Fruit fly (Drosophila melanogaster) whole organism, prepupa: ENCODE data around the gene COX7AL2.

Experiments used
- Blimp-1 ChIP-seq: fragments of 200-800 bp; sonication (Bioruptor generic); optimal IDR thresholded peaks from 3 replicates; lab custom pipeline; 2017; ENCODE audit warnings: missing biosample characterization, missing genetic modification characterization, mild to moderate bottlenecking, moderate library complexity, missing genetic modification reagents
- CG10631 ChIP-seq: fragments of 200-800 bp; sonication (Bioruptor generic); optimal IDR thresholded peaks from 2 replicates; lab custom pipeline; 2016; ENCODE audit warnings: missing biosample characterization, missing genetic modification characterization
- CG10669 ChIP-seq: fragments of 200-800 bp; sonication (Bioruptor generic); optimal IDR thresholded peaks from 3 replicates; lab custom pipeline; 2018; ENCODE audit warnings: missing biosample characterization, mild to moderate bottlenecking, missing genetic modification characterization, moderate library complexity
- CG11294 ChIP-seq: fragments of 200-800 bp; sonication (Bioruptor generic); IDR thresholded peaks from 2 replicates; pipeline ENCODE4 v1.3.6; 2022; ENCODE audit warnings: missing biosample characterization, missing genetic modification characterization
- CG11762 ChIP-seq: fragments of 200-800 bp; sonication (Bioruptor generic); optimal IDR thresholded peaks from 3 replicates; lab custom pipeline; 2016; ENCODE audit warnings: missing biosample characterization, missing genetic modification characterization; ENCODE audit not compliant: insufficient read depth
- CG15336 ChIP-seq: fragments of 200-800 bp; sonication (Bioruptor generic); IDR thresholded peaks from 2 replicates; pipeline ENCODE4 v1.3.6; 2022; ENCODE audit warnings: missing biosample characterization, missing genetic modification characterization
- CG1621 ChIP-seq: fragments of 200-800 bp; sonication (Bioruptor generic); optimal IDR thresholded peaks from 3 replicates; lab custom pipeline; 2018; ENCODE audit warnings: missing biosample characterization, mild to moderate bottlenecking, missing genetic modification characterization
- CG16779 ChIP-seq: fragments of 200-800 bp; sonication (Bioruptor generic); optimal IDR thresholded peaks from 3 replicates; lab custom pipeline; 2017; ENCODE audit warnings: missing biosample characterization, mild to moderate bottlenecking, missing genetic modification characterization
- CG3032 ChIP-seq: fragments of 200-800 bp; optimal IDR thresholded peaks from 2 replicates; lab custom pipeline; 2019; ENCODE audit warnings: missing biosample characterization, mild to moderate bottlenecking, missing genetic modification characterization, moderate library complexity
- CG32006 ChIP-seq: fragments of 200-800 bp; sonication (Bioruptor generic); optimal IDR thresholded peaks from 3 replicates; lab custom pipeline; 2017; ENCODE audit warnings: missing biosample characterization, mild to moderate bottlenecking, missing genetic modification characterization
- CG34406 ChIP-seq: fragments of 200-800 bp; sonication (Bioruptor generic); optimal IDR thresholded peaks from 3 replicates; lab custom pipeline; 2016; ENCODE audit warnings: missing biosample characterization, missing genetic modification characterization
- CG4318 ChIP-seq: fragments of 200-800 bp; sonication (Bioruptor generic); optimal IDR thresholded peaks from 3 replicates; lab custom pipeline; 2017; ENCODE audit warnings: missing biosample characterization, mild to moderate bottlenecking, missing genetic modification characterization
- CG6276 ChIP-seq: fragments of 200-800 bp; sonication (Bioruptor generic); optimal IDR thresholded peaks from 2 replicates; lab custom pipeline; 2017; ENCODE audit warnings: missing biosample characterization, mild to moderate bottlenecking, missing genetic modification characterization
- CG6808 ChIP-seq: fragments of 200-800 bp; sonication (Bioruptor generic); optimal IDR thresholded peaks from 3 replicates; lab custom pipeline; 2017; ENCODE audit warnings: missing biosample characterization, missing genetic modification characterization, mild to moderate bottlenecking, moderate library complexity, missing genetic modification reagents
- CG6854 ChIP-seq: fragments of 200-800 bp; sonication (Bioruptor generic); optimal IDR thresholded peaks from 2 replicates; lab custom pipeline; 2017; ENCODE audit warnings: missing biosample characterization, mild to moderate bottlenecking, missing genetic modification characterization
- CG8119 ChIP-seq: fragments of 200-800 bp; sonication (Bioruptor generic); IDR thresholded peaks from 3 replicates; pipeline ENCODE4 v1.3.6; 2022; ENCODE audit warnings: missing biosample characterization, missing genetic modification characterization
- CG8319 ChIP-seq: fragments of 200-800 bp; sonication (Bioruptor generic); optimal IDR thresholded peaks from 3 replicates; lab custom pipeline; 2016; ENCODE audit warnings: missing biosample characterization, missing genetic modification characterization
- CG8632 ChIP-seq: fragments of 200-800 bp; sonication (Bioruptor generic); optimal IDR thresholded peaks from 3 replicates; lab custom pipeline; 2016; ENCODE audit warnings: missing biosample characterization, missing genetic modification characterization
- CG9139 ChIP-seq: fragments of 200-800 bp; sonication (Bioruptor generic); optimal IDR thresholded peaks from 3 replicates; lab custom pipeline; 2017; ENCODE audit warnings: missing biosample characterization, mild to moderate bottlenecking, missing genetic modification characterization
- Eip78C ChIP-seq: fragments of 200-800 bp; sonication (Bioruptor generic); peaks from one replicate; lab custom pipeline; 2016; ENCODE audit warnings: missing biosample characterization, missing genetic modification characterization
- Eip93F ChIP-seq: fragments of 200-800 bp; sonication (Bioruptor generic); optimal IDR thresholded peaks from 2 replicates; lab custom pipeline; 2016; ENCODE audit warnings: missing biosample characterization, mild to moderate bottlenecking, missing genetic modification characterization
- Ets96B ChIP-seq: fragments of 200-800 bp; optimal IDR thresholded peaks from 2 replicates; lab custom pipeline; 2019; ENCODE audit warnings: missing biosample characterization, mild to moderate bottlenecking, missing genetic modification characterization, moderate library complexity
- Gug ChIP-seq: fragments of 200-800 bp; sonication (Bioruptor generic); IDR thresholded peaks from 2 replicates; pipeline ENCODE4 v1.3.6; 2022; ENCODE audit warnings: missing biosample characterization, missing genetic modification characterization
- Hr39 ChIP-seq: fragments of 200-800 bp; sonication (Bioruptor generic); optimal IDR thresholded peaks from 2 replicates; lab custom pipeline; 2016; ENCODE audit warnings: missing biosample characterization, missing genetic modification characterization
- Hr4 ChIP-seq: fragments of 200-800 bp; sonication (Bioruptor generic); optimal IDR thresholded peaks from 3 replicates; lab custom pipeline; 2016; ENCODE audit warnings: missing biosample characterization, missing genetic modification characterization
- Lpt ChIP-seq: fragments of 200-800 bp; sonication (Bioruptor generic); optimal IDR thresholded peaks from 3 replicates; lab custom pipeline; 2016; ENCODE audit warnings: missing biosample characterization, missing genetic modification characterization
- Met ChIP-seq: fragments of 200-800 bp; sonication (Bioruptor generic); optimal IDR thresholded peaks from 3 replicates; lab custom pipeline; 2016; ENCODE audit warnings: missing biosample characterization, missing genetic modification characterization
- Sox102F ChIP-seq: fragments of 200-800 bp; sonication (Bioruptor generic); optimal IDR thresholded peaks from 2 replicates; lab custom pipeline; 2016; ENCODE audit warnings: missing biosample characterization, mild to moderate bottlenecking, missing genetic modification characterization
- Sox14 ChIP-seq: fragments of 200-800 bp; sonication (Bioruptor generic); optimal IDR thresholded peaks from 3 replicates; lab custom pipeline; 2016; ENCODE audit warnings: missing biosample characterization, missing genetic modification characterization
- achi ChIP-seq: fragments of 200-800 bp; sonication (Bioruptor generic); optimal IDR thresholded peaks from 3 replicates; lab custom pipeline; 2016; ENCODE audit warnings: missing biosample characterization, missing genetic modification characterization
- cyc ChIP-seq: fragments of 200-800 bp; sonication (Bioruptor generic); optimal IDR thresholded peaks from 3 replicates; lab custom pipeline; 2016; ENCODE audit warnings: missing biosample characterization, missing genetic modification characterization
- dsx ChIP-seq: fragments of 200-800 bp; optimal IDR thresholded peaks from 3 replicates; lab custom pipeline; 2019; ENCODE audit warnings: missing biosample characterization, mild to moderate bottlenecking, missing genetic modification characterization, moderate library complexity; ENCODE audit not compliant: poor library complexity, severe bottlenecking
- esn ChIP-seq: fragments of 200-800 bp; sonication (Bioruptor generic); optimal IDR thresholded peaks from 2 replicates; lab custom pipeline; 2016; ENCODE audit warnings: missing biosample characterization, mild to moderate bottlenecking, missing genetic modification characterization, moderate library complexity
- fd59A ChIP-seq: fragments of 200-800 bp; sonication (Bioruptor generic); optimal IDR thresholded peaks from 2 replicates; lab custom pipeline; 2017; ENCODE audit warnings: missing biosample characterization, mild to moderate bottlenecking, missing genetic modification characterization, missing genetic modification reagents
- fd85E ChIP-seq: fragments of 200-800 bp; sonication (Bioruptor generic); optimal IDR thresholded peaks from 3 replicates; lab custom pipeline; 2016; ENCODE audit warnings: missing biosample characterization, missing genetic modification characterization
- fkh ChIP-seq: fragments of 200-800 bp; sonication (Bioruptor generic); optimal IDR thresholded peaks from 3 replicates; lab custom pipeline; 2017; ENCODE audit warnings: missing biosample characterization, mild to moderate bottlenecking, missing genetic modification characterization, moderate library complexity
- lz ChIP-seq: fragments of 200-800 bp; sonication (Bioruptor generic); optimal IDR thresholded peaks from 3 replicates; lab custom pipeline; 2016; ENCODE audit warnings: missing biosample characterization, missing genetic modification characterization
- pdm3 ChIP-seq: fragments of 200-800 bp; sonication (Bioruptor generic); optimal IDR thresholded peaks from 3 replicates; lab custom pipeline; 2016; ENCODE audit warnings: missing biosample characterization, missing genetic modification characterization
- ss ChIP-seq, 2 experiments: fragments of 200-800 bp; sonication (Bioruptor generic); optimal IDR thresholded peaks; 2 replicates in 1 of 2; 3 replicates in 1 of 2; lab custom pipeline; 2017 to 2018; ENCODE audit warnings: mild to moderate bottlenecking in 2 of 2, missing biosample characterization in 2 of 2, missing genetic modification characterization in 2 of 2, moderate library complexity in 1 of 2
- svp ChIP-seq: fragments of 200-800 bp; sonication (Bioruptor generic); peaks from one replicate; lab custom pipeline; 2016; ENCODE audit warnings: missing biosample characterization, missing genetic modification characterization
- topi ChIP-seq: fragments of 200-800 bp; sonication (Bioruptor generic); optimal IDR thresholded peaks from 3 replicates; lab custom pipeline; 2016; ENCODE audit warnings: missing biosample characterization, missing genetic modification characterization
- vri ChIP-seq: fragments of 200-800 bp; sonication (Bioruptor generic); optimal IDR thresholded peaks from 3 replicates; lab custom pipeline; 2016; ENCODE audit warnings: missing biosample characterization, mild to moderate bottlenecking, missing genetic modification characterization

Gene COX7AL2

DNA sequence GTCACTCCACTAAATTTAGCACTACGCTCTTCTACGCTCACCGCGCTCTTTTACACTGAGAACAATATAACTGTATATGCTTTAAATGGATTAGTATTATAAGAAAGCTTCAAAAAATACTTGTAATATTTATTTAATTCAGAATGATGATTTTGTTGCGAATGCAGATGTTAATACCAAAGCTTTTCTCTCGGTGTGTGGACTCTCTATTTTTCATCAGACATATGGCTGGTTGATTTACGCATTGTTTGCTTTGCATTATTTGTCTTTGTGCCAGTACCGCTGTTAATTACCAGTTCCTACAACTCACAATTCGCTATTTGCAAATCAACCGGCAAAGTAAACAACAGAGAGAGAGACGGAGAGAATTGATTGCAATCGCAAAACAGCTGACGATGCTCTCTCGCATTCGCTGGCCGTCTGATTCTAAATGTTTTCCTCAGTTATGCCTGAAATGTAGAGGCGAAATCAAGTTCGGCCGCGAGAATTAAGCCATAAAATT lies 24.0 kb upstream of the COX7AL2 start (continued):
- TF ChIP-seq CG6854 (GFP tag; lab: Kevin White, UChicago) (peak; percentile 85), CG11762 (GFP tag; lab: Kevin White, UChicago) (peak; percentile 97), CG9139 (GFP tag; lab: Kevin White, UChicago) (peak; percentile 97), CG8632 (GFP tag; lab: Kevin White, UChicago) (peak; percentile 99), vri (peak; percentile 99), CG1621 (peak; percentile 98), Met (GFP tag; lab: Kevin White, UChicago) (peak; percentile 99), achi (GFP tag; lab: Kevin White, UChicago) (peak; percentile 98), CG11294 (peak; percentile 99), Hr39 (peak; percentile 97), lz (GFP tag; lab: Kevin White, UChicago) (peak; percentile 98)

- TF ChIP-seq Met (GFP tag; lab: Kevin White, UChicago) = no peak
- TF ChIP-seq CG11294 = no peak
- TF ChIP-seq svp = peak; percentile 53
- peak; percentile 4 for TF ChIP-seq CG1621
- peak; percentile 16 for TF ChIP-seq esn
- TF ChIP-seq fd85E (GFP tag; lab: Kevin White, UChicago) = no peak
- no peak for TF ChIP-seq CG16779 (tag; lab: Kevin White, UChicago)
- peak; percentile 31 for TF ChIP-seq fkh
- TF ChIP-seq Eip78C (GFP tag; lab: Kevin White, UChicago) = peak; percentile 62
- TF ChIP-seq vri = peak; percentile 26
These were observed 23.0 kb upstream of the COX7AL2 start, which contains the start of gene papi for dm6 chr2L:2220573-2221332. papi (plus strand) TSS chr2L:2220748.

dm6 chr2L:2217067-2217684 lies 19.5 kb upstream of the COX7AL2 start, which contains the start of the genes CG15386, CG42371 and mio:
CG15386 (minus strand) TSS chr2L:2217246.
CG42371 (minus strand) TSS chr2L:2217246.
mio (plus strand) TSS chr2L:2217290.
- TF ChIP-seq CG4318 (no peak), cyc (GFP tag; lab: Kevin White, UChicago) (peak; percentile 1), Eip93F (GFP tag; lab: Kevin White, UChicago) (no peak), CG6854 (GFP tag; lab: Kevin White, UChicago) (peak; percentile 11), Sox102F (no peak), CG3032 (tag; lab: Kevin White, UChicago) (peak; percentile 5), CG11294 (no peak), CG8119 (GFP tag; lab: Robert Waterston, UW) (no peak), ss (GFP tag; optimal IDR thresholded peaks at IDR 0.05; lab: Kevin White, UChicago) (peak in 1 of 2 experiments; percentile 51), CG10669 (no peak), Met (GFP tag; lab: Kevin White, UChicago) (no peak), esn (peak; percentile 42), CG32006 (GFP tag; lab: Kevin White, UChicago) (no peak), CG16779 (tag; lab: Kevin White, UChicago) (no peak), Hr39 (no peak), pdm3 (GFP tag; lab: Kevin White, UChicago) (no peak), Blimp-1 (GFP tag; lab: Kevin White, UChicago) (no peak), CG8319 (GFP tag; lab: Kevin White, UChicago) (no peak), dsx (no peak), CG34406 (no peak), fd59A (GFP tag; lab: Kevin White, UChicago) (no peak), Ets96B (tag; lab: Kevin White, UChicago) (peak; percentile 11), Gug (no peak), CG6276 (no peak), Lpt (GFP tag; lab: Kevin White, UChicago) (no peak), Hr4 (GFP tag; lab: Kevin White, UChicago) (no peak), CG6808 (no peak), CG15336 (GFP tag; lab: Robert Waterston, UW) (no peak), topi (GFP tag; lab: Kevin White, UChicago) (peak; percentile 38), achi (GFP tag; lab: Kevin White, UChicago) (no peak), Eip78C (GFP tag; lab: Kevin White, UChicago) (peak; percentile 59), fkh (peak; percentile 35), Sox14 (GFP tag; lab: Kevin White, UChicago) (peak; percentile 30), CG8632 (GFP tag; lab: Kevin White, UChicago) (no peak), CG10631 (GFP tag; lab: Kevin White, UChicago) (no peak)
